Worm (Caenorhabditis elegans): ENCODE data around the gene zipt-7.2.

zipt-7.2 gene

DNA sequence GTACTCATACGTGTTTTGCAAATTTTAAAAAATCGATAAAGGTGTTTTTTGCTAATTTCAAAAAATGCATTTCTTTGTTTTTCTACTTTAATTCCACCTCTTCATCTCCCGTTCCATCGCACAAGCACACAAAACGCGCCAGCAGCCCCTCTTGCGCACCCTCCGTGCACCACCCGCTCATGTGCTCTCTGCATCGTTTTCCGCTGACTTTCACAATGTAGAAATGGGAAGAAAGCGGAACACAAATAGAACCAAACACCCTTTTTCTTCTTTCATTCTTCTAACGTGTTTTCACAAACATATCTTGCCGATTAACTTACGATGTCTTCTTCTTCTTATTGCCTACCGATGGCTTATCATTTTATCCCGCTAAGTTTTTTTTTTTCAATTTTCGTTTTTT lies 14.9 kb downstream of the zipt-7.2 start (continued):
- peak; percentile 80 for TF ChIP-seq ctbp-1 (GFP tag; IDR thresholded peaks at IDR 0.05)
- TF ChIP-seq nhr-6 (tag; optimal IDR thresholded peaks at IDR 0.05), result peak; percentile 50
- peak; percentile 65 for TF ChIP-seq spr-1 (tag; optimal IDR thresholded peaks at IDR 0.05)
- TF ChIP-seq F37D6.2 (tag; optimal IDR thresholded peaks at IDR 0.05), result peak; percentile 80
- no peak for TF ChIP-seq ZK337.2 (GFP tag; IDR thresholded peaks at IDR 0.05)
- peak; percentile 75 for TF ChIP-seq nhr-77 (tag; optimal IDR thresholded peaks at IDR 0.05)
- TF ChIP-seq dve-1 (tag; optimal IDR thresholded peaks at IDR 0.05; ENCODE audit: insufficient read depth), result peak; percentile 94
- peak; percentile 69 for TF ChIP-seq dpl-1 (GFP tag; optimal IDR thresholded peaks at IDR 0.05)
- TF ChIP-seq daf-19 (GFP tag; conservative IDR thresholded peaks at IDR 0.05), result no peak
- no peak for TF ChIP-seq zag-1 (tag; optimal IDR thresholded peaks at IDR 0.05)
- TF ChIP-seq hmg-1.1 (GFP tag; IDR thresholded peaks at IDR 0.05), result peak; percentile 89
- TF ChIP-seq pqm-1 (tag; optimal IDR thresholded peaks at IDR 0.05), result peak; percentile 16
- peak; percentile 12 for TF ChIP-seq ces-1 (GFP tag; optimal IDR thresholded peaks at IDR 0.05)
- peak; percentile 92 for TF ChIP-seq mep-1 (tag; optimal IDR thresholded peaks at IDR 0.05)
- peak; percentile 81; the same call in 1 of the 2 replicates for TF ChIP-seq nhr-42 (GFP tag; IDR thresholded peaks at IDR 0.05)
- peak; percentile 57; the same call in 1 of the 2 replicates for TF ChIP-seq lin-1 (GFP tag; IDR thresholded peaks at IDR 0.05)
- TF ChIP-seq lim-7 (GFP tag; IDR thresholded peaks at IDR 0.05), result no peak
- 0 out of 2 replicates have a peak, but pooled peaks have one; percentile 32 for TF ChIP-seq ceh-44 (GFP tag; IDR thresholded peaks at IDR 0.05)
- peak; percentile 96 for TF ChIP-seq hlh-30 (tag; optimal IDR thresholded peaks at IDR 0.05; ENCODE audit: insufficient read depth)
- peak; percentile 1 for TF ChIP-seq ceh-28 (tag; optimal IDR thresholded peaks at IDR 0.05)
- peak; percentile 87 for TF ChIP-seq mxl-3 (GFP tag; optimal IDR thresholded peaks at IDR 0.05)
- peak; percentile 61 for TF ChIP-seq duxl-1 (tag; optimal IDR thresholded peaks at IDR 0.05; ENCODE audit: poor library complexity)
- no peak for TF ChIP-seq tag-97 (GFP tag; IDR thresholded peaks at IDR 0.05)
- TF ChIP-seq saeg-2 (GFP tag; IDR thresholded peaks at IDR 0.05), result peak; percentile 84
- TF ChIP-seq F49E8.2 (tag; optimal IDR thresholded peaks at IDR 0.05; ENCODE audit: borderline replicate concordance), result no peak
- TF ChIP-seq ceh-20 (GFP tag; IDR thresholded peaks at IDR 0.05), result peak; percentile 69; the same call in 1 of the 2 replicates
- TF ChIP-seq mdl-1 (tag; optimal IDR thresholded peaks at IDR 0.05), result peak; percentile 37 to 86
- no peak for TF ChIP-seq skn-1 (tag; optimal IDR thresholded peaks at IDR 0.05)
- TF ChIP-seq lin-15B (tag; optimal IDR thresholded peaks at IDR 0.05), result no peak
- TF ChIP-seq nhr-237 (tag; optimal IDR thresholded peaks at IDR 0.05), result no peak
- peak; percentile 76 for TF ChIP-seq nhr-28 (tag; optimal IDR thresholded peaks at IDR 0.05)
- no peak for TF ChIP-seq unc-39 (tag; optimal IDR thresholded peaks at IDR 0.05)
- TF ChIP-seq dmd-8 (GFP tag; IDR thresholded peaks at IDR 0.05), result no peak
- peak; percentile 69 to 84 for TF ChIP-seq lsy-2 (tag; optimal IDR thresholded peaks at IDR 0.05)
- TF ChIP-seq tra-1 (GFP tag; IDR thresholded peaks at IDR 0.05), result no peak
- TF ChIP-seq daf-8 (GFP tag; IDR thresholded peaks at IDR 0.05), result no peak
- TF ChIP-seq jun-1 (tag; optimal IDR thresholded peaks at IDR 0.05), result no peak
- TF ChIP-seq nhr-48 (tag; optimal IDR thresholded peaks at IDR 0.05), result peak; percentile 65
- TF ChIP-seq dmd-9 (GFP tag; IDR thresholded peaks at IDR 0.05), result peak; percentile 73; the same call in 1 of the 2 replicates
- no peak for TF ChIP-seq cey-2 (tag; optimal IDR thresholded peaks at IDR 0.05; ENCODE audit: borderline replicate concordance, insufficient read depth)
- no peak for TF ChIP-seq F10B5.3 (tag; optimal IDR thresholded peaks at IDR 0.05)
- TF ChIP-seq pha-4 (GFP tag; IDR thresholded peaks at IDR 0.05), result peak; percentile 53; the same call in 1 of the 2 replicates
- TF ChIP-seq pha-4 (tag; optimal IDR thresholded peaks at IDR 0.05), result no peak
- no peak for TF ChIP-seq ceh-62 (tag; optimal IDR thresholded peaks at IDR 0.05)
- peak; percentile 61 for TF ChIP-seq nhr-102 (tag; optimal IDR thresholded peaks at IDR 0.05)
- peak; percentile 26 for TF ChIP-seq ztf-7 (tag; optimal IDR thresholded peaks at IDR 0.05)
- peak in 1 of 2 experiments; percentile 59 for TF ChIP-seq daf-16 (GFP tag; optimal IDR thresholded peaks at IDR 0.05)
- peak; percentile 35 for TF ChIP-seq daf-16 (tag; optimal IDR thresholded peaks at IDR 0.05)
- TF ChIP-seq nhr-25 (tag; optimal IDR thresholded peaks at IDR 0.05; ENCODE audit: borderline replicate concordance, insufficient read depth), result peak; percentile 41
- TF ChIP-seq snpc-4 (tag; optimal IDR thresholded peaks at IDR 0.05), result no peak
- TF ChIP-seq ZK546.5 (tag; optimal IDR thresholded peaks at IDR 0.05), result no peak
